Fruit fly (Drosophila melanogaster): ENCODE results near the gene CG12725.

The CG12725 gene

DNA sequence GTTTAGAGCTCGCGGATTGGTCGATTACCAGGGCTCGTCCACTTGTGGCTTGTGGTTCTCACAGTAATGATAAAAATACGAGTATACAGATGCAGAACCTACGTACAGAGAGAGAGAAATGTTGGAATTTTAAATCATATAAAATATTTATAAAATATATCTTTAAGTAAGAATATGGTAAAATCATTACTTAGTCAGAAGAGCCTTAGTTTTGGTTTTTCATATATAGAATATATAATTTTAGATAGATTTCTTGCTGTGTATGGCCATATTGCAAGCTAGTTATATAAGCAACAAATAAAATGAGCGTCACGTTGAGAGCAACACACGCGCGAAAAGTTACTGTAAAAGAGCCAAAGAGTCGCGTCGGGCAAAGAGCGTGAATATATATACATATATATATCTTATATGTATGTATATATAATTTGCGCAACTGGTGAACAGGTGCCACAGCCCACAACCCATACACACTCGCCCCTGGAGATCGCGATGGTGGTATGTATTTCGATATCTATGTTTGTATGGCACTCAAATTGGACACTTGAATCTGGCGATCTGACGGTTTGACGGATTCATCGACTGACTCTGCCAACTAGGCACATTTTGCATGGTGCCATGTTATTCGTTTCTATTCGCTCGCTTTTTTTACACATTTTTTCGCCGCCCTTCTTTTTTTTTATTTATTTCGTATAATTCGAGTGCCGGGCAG lies 12.0 kb downstream of the CG12725 start (continued):
- peak; percentile 8 for TF ChIP-seq CG5180 (GFP tag; optimal IDR thresholded peaks at IDR 0.05)
- TF ChIP-seq Fer2 (tag; optimal IDR thresholded peaks at IDR 0.05): peak; percentile 60
- TF ChIP-seq CG33557 (GFP tag; optimal IDR thresholded peaks at IDR 0.05): no peak
- TF ChIP-seq Side (GFP tag; optimal IDR thresholded peaks at IDR 0.05): no peak
- peak; percentile 70 for TF ChIP-seq unpg (GFP tag; optimal IDR thresholded peaks at IDR 0.05)
- TF ChIP-seq dpn (GFP tag; optimal IDR thresholded peaks at IDR 0.05): peak in 1 of 2 experiments; percentile 43
- TF ChIP-seq CG12071 (GFP tag; optimal IDR thresholded peaks at IDR 0.05): no peak
- peak; percentile 67 for TF ChIP-seq CG17359 (tag; optimal IDR thresholded peaks at IDR 0.05)
- TF ChIP-seq Sin3A (optimal IDR thresholded peaks at IDR 0.05): no peak
- TF ChIP-seq phol (tag; optimal IDR thresholded peaks at IDR 0.05): peak; percentile 33
- TF ChIP-seq D19A (tag; optimal IDR thresholded peaks at IDR 0.05): peak; percentile 57
- peak in 1 of 2 experiments; percentile 61 for TF ChIP-seq Pdp1 (GFP tag; optimal IDR thresholded peaks at IDR 0.05)
- TF ChIP-seq ac (GFP tag; optimal IDR thresholded peaks at IDR 0.05): no peak
- TF ChIP-seq tx (GFP tag; optimal IDR thresholded peaks at IDR 0.05): no peak
- TF ChIP-seq CG7372 (GFP tag; IDR thresholded peaks at IDR 0.05): peak; percentile 64
- peak; percentile 24; the same call in 1 of the 2 replicates for TF ChIP-seq sisA (GFP tag; IDR thresholded peaks at IDR 0.05)
- TF ChIP-seq danr (GFP tag; IDR thresholded peaks at IDR 0.05): 0 out of 2 replicates have a peak, but pooled peaks have one; percentile 30
- TF ChIP-seq CG15696 (tag; optimal IDR thresholded peaks at IDR 0.05): peak; percentile 39
- TF ChIP-seq cg (GFP tag; optimal IDR thresholded peaks at IDR 0.05): peak; percentile 18
- peak; percentile 43; the same call in 1 of the 3 replicates for TF ChIP-seq CG14050 (GFP tag; IDR thresholded peaks at IDR 0.05)
- no peak for TF ChIP-seq GATAe (GFP tag; conservative IDR thresholded peaks at IDR 0.05)
- peak; percentile 69 for TF ChIP-seq CG12391 (tag; optimal IDR thresholded peaks at IDR 0.05)
- TF ChIP-seq BtbVII (GFP tag; optimal IDR thresholded peaks at IDR 0.05): peak; percentile 81

DNA sequence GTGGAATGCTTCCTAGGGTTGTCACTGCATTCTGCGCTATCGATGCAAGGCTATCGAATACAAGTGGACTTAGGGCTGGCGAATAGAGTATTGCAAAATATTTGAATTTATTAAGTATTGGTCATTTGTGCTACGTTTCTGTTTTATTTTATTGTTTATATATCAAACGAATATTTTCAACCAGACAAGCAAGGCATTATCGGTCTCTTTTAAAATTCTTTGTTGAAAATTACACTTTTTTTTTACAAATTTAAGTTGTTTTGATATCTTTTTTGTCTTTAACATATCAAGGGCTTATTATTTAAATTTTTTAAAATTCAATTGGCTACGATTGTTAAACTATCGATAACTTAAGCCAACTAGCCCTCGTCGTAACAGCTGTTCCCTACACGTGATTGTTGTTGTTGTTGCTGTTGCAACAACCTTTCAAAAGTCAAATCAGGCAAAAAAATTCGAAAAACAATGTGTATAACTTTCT lies 15.3 kb downstream of the CG12725 start, which contains the start of the genes Ype and CG1662:
Gene Ype, minus strand, starts transcription at position 45 of the 478 bp plus-strand sequence.
Gene CG1662, plus strand, starts transcription at position 191 of the 478 bp plus-strand sequence.
- TF ChIP-seq CG4730 (GFP tag; IDR thresholded peaks at IDR 0.05) (peak; percentile 52), grau (tag; optimal IDR thresholded peaks at IDR 0.05) (peak; percentile 77), kah (GFP tag; optimal IDR thresholded peaks at IDR 0.05) (no peak), CG31365 (tag; optimal IDR thresholded peaks at IDR 0.05) (no peak), Dll (GFP tag; IDR thresholded peaks at IDR 0.05; ENCODE audit: partially characterized antibody) (peak; percentile 82), CG13894 (tag; optimal IDR thresholded peaks at IDR 0.05) (peak; percentile 76), dm (GFP tag; optimal IDR thresholded peaks at IDR 0.05) (peak; percentile 49), pita (GFP tag; optimal IDR thresholded peaks at IDR 0.05) (no peak), cad (GFP tag; optimal IDR thresholded peaks at IDR 0.05) (no peak), hb (GFP tag; IDR thresholded peaks at IDR 0.05; ENCODE audit: partially characterized antibody) (0 out of 3 replicates have a peak, but pooled peaks have one; percentile 16), CG6765 (GFP tag; optimal IDR thresholded peaks at IDR 0.05) (peak; percentile 51), sc (optimal IDR thresholded peaks at IDR 0.05) (no peak), sc (GFP tag; optimal IDR thresholded peaks at IDR 0.05) (peak; percentile 15), kni (GFP tag; optimal IDR thresholded peaks at IDR 0.05) (peak; percentile 36), Doc2 (GFP tag; IDR thresholded peaks at IDR 0.05) (no peak), Ada2b (GFP tag; IDR thresholded peaks at IDR 0.05) (0 out of 2 replicates have a peak, but pooled peaks have one; percentile 31), CG3726 (GFP tag; IDR thresholded peaks at IDR 0.05) (no peak), CG15514 (GFP tag; optimal IDR thresholded peaks at IDR 0.05) (peak; percentile 68), pan (optimal IDR thresholded peaks at IDR 0.05) (no peak), pan (GFP tag; optimal IDR thresholded peaks at IDR 0.05 in 1 of 2, IDR thresholded peaks at IDR 0.05 in 1 of 2) (peak in 1 of 2 experiments; percentile 66), E2f1 (GFP tag; IDR thresholded peaks at IDR 0.05) (peak; percentile 54; the same call in 1 of the 2 replicates), mam (GFP tag; optimal IDR thresholded peaks at IDR 0.05) (peak; percentile 76), onecut (GFP tag; IDR thresholded peaks at IDR 0.05) (peak; percentile 21; the same call in 1 of the 2 replicates), Tbp (GFP tag; optimal IDR thresholded peaks at IDR 0.05) (no peak), CG3838 (GFP tag; optimal IDR thresholded peaks at IDR 0.05) (peak; percentile 22), CG7987 (GFP tag; optimal IDR thresholded peaks at IDR 0.05) (peak; percentile 24), tgo (GFP tag; IDR thresholded peaks at IDR 0.05) (peak; percentile 66)
